Worm (Caenorhabditis elegans) whole organism, midembryonic: Measurements from ENCODE around the gene pes-5.

ENCODE experiments used
- T22C8.4 ChIP-seq: fragments of 200-800 bp; sonication (Bioruptor generic); IDR thresholded peaks from 2 replicates; pipeline ENCODE4 v1.3.6; 2022; ENCODE audit warnings: missing genetic modification characterization, missing compliant biosample characterization
- cog-1 ChIP-seq: sonication (generic microtip); optimal IDR thresholded peaks from 2 replicates; lab custom pipeline; 2016; ENCODE audit warnings: missing genetic modification characterization, missing compliant biosample characterization
- klf-2 ChIP-seq: fragments of 200-800 bp; sonication (Bioruptor generic); conservative IDR thresholded peaks from 2 replicates; pipeline ENCODE4 v1.3.6; 2022; ENCODE audit warnings: missing genetic modification reagents, missing genetic modification characterization, missing compliant biosample characterization
- ref-1 ChIP-seq: fragments of 200-800 bp; sonication (Bioruptor generic); conservative IDR thresholded peaks from 2 replicates; pipeline ENCODE4 v1.3.6; 2022; ENCODE audit warnings: missing genetic modification reagents, missing genetic modification characterization, missing compliant biosample characterization
- tab-1 ChIP-seq: fragments of 200-800 bp; sonication (Bioruptor generic); IDR thresholded peaks from 2 replicates; pipeline ENCODE4 v1.3.6; 2022; ENCODE audit warnings: missing genetic modification characterization, missing compliant biosample characterization
- ztf-23 ChIP-seq: fragments of 200-800 bp; sonication (Bioruptor generic); IDR thresholded peaks from 2 replicates; pipeline ENCODE4 v1.3.6; 2022; ENCODE audit warnings: missing genetic modification reagents, missing genetic modification characterization, missing compliant biosample characterization

- no peak for TF ChIP-seq ztf-23
- TF ChIP-seq klf-2 (GFP tag; lab: Robert Waterston, UW) = no peak
- no peak for TF ChIP-seq cog-1 (tag; lab: Kevin White, UChicago)
- no peak for TF ChIP-seq ref-1
- TF ChIP-seq T22C8.4 (GFP tag; lab: Robert Waterston, UW) = no peak
- no peak for TF ChIP-seq tab-1 (GFP tag; lab: Robert Waterston, UW)
Measured at ce11 chrII:11823566-11824308, 6.1 kb downstream of the pes-5 start, which contains the start of gene Y6D1A.1.
